Worm (Caenorhabditis elegans) whole organism, L1 larva: ENCODE data around the gene F22F4.9.

ENCODE experiments used
- C04F5.9 ChIP-seq: sonication (generic microtip); optimal IDR thresholded peaks from 2 replicates; lab custom pipeline; 2016; ENCODE audit warnings: missing genetic modification characterization, missing compliant biosample characterization
- C34B4.2 ChIP-seq: sonication (generic microtip); optimal IDR thresholded peaks from 2 replicates; lab custom pipeline; 2017; ENCODE audit warnings: mild to moderate bottlenecking, missing genetic modification characterization, missing compliant biosample characterization
- F16B12.6 ChIP-seq: fragments of 150-350 bp; optimal IDR thresholded peaks from 2 replicates; lab custom pipeline; 2014; ENCODE audit warnings: missing biosample characterization, missing genetic modification characterization
- alr-1 ChIP-seq: fragments of 200-800 bp; sonication (Bioruptor generic); optimal IDR thresholded peaks from 2 replicates; lab custom pipeline; 2018; ENCODE audit warnings: borderline replicate concordance, mild to moderate bottlenecking, missing genetic modification characterization, missing compliant biosample characterization
- ama-1 ChIP-seq: fragments of 150-350 bp; optimal IDR thresholded peaks from 2 replicates; lab custom pipeline; 2014
- ceh-63 ChIP-seq: fragments of 200-800 bp; sonication (Bioruptor generic); optimal IDR thresholded peaks from 2 replicates; lab custom pipeline; 2018; ENCODE audit warnings: mild to moderate bottlenecking, missing genetic modification characterization, missing compliant biosample characterization
- ceh-8 ChIP-seq: fragments of 200-800 bp; sonication (Bioruptor generic); optimal IDR thresholded peaks from 2 replicates; lab custom pipeline; 2018; ENCODE audit warnings: mild to moderate bottlenecking, missing genetic modification characterization, moderate library complexity, missing compliant biosample characterization
- ceh-88 ChIP-seq: fragments of 200-800 bp; sonication (Bioruptor generic); IDR thresholded peaks from 2 replicates; pipeline ENCODE4 v1.3.6; 2022; ENCODE audit warnings: missing genetic modification characterization, missing compliant biosample characterization
- ceh-90 ChIP-seq: sonication (generic microtip); optimal IDR thresholded peaks from 2 replicates; lab custom pipeline; 2016; ENCODE audit warnings: missing genetic modification characterization, missing compliant biosample characterization
- dpl-1 ChIP-seq, 3 experiments: fragments of 150-350 bp in 2 of 3; sonication (generic microtip) in 1 of 3; optimal IDR thresholded peaks; 2 replicates each; lab custom pipeline; 2014 to 2017; ENCODE audit warnings: missing biosample characterization in 3 of 3, missing genetic modification characterization in 3 of 3, missing genetic modification reagents in 3 of 3
- efl-1 ChIP-seq, 4 experiments: fragments of 150-350 bp; optimal IDR thresholded peaks in 3 of 4; peaks in 1 of 4; 1 replicate in 1 of 4; 2 replicates in 3 of 4; lab custom pipeline; 2014; ENCODE audit warnings: missing biosample characterization in 2 of 4, missing genetic modification characterization in 2 of 4, missing genetic modification reagents in 2 of 4
- efl-3 ChIP-seq: fragments of 200-800 bp; sonication (Bioruptor generic); optimal IDR thresholded peaks from 2 replicates; lab custom pipeline; 2018; ENCODE audit warnings: mild to moderate bottlenecking, missing genetic modification characterization, missing compliant biosample characterization
- egl-13 ChIP-seq: sonication (generic microtip); optimal IDR thresholded peaks from 2 replicates; lab custom pipeline; 2016; ENCODE audit warnings: missing genotype, missing genetic modification reagents, missing genetic modification characterization, missing compliant biosample characterization
- elt-2 ChIP-seq: sonication (generic microtip); optimal IDR thresholded peaks from 2 replicates; lab custom pipeline; 2016; ENCODE audit warnings: missing genetic modification characterization, mild to moderate bottlenecking, inconsistent platforms, missing compliant biosample characterization, missing genetic modification reagents
- elt-3 ChIP-seq, 6 experiments: fragments of 150-350 bp in 1 of 6; sonication (generic microtip); optimal IDR thresholded peaks; 2 replicates each; lab custom pipeline; 2017 to 2018; ENCODE audit warnings: missing biosample characterization in 6 of 6, missing genetic modification characterization in 6 of 6, inconsistent platforms in 1 of 6
- ets-5 ChIP-seq: fragments of 200-800 bp; sonication (Bioruptor generic); IDR thresholded peaks from 2 replicates; pipeline ENCODE4 v1.3.6; 2022; ENCODE audit warnings: missing genetic modification characterization, missing compliant biosample characterization
- fkh-10 ChIP-seq: sonication (generic microtip); optimal IDR thresholded peaks from 2 replicates; lab custom pipeline; 2017; ENCODE audit warnings: missing biosample characterization, missing genetic modification reagents, missing genetic modification characterization
- hlh-17 ChIP-seq: fragments of 200-800 bp; sonication (Bioruptor generic); optimal IDR thresholded peaks from 2 replicates; lab custom pipeline; 2018; ENCODE audit warnings: missing genetic modification characterization, mild to moderate bottlenecking, missing compliant biosample characterization, moderate library complexity, borderline replicate concordance
- isw-1 ChIP-seq: fragments of 200-800 bp; sonication (Bioruptor generic); IDR thresholded peaks from 2 replicates; pipeline ENCODE4 v1.3.6; 2022; ENCODE audit warnings: missing genetic modification characterization, missing compliant biosample characterization
- lin-13 ChIP-seq: fragments of 150-350 bp; optimal IDR thresholded peaks from 2 replicates; lab custom pipeline; 2014; ENCODE audit warnings: missing biosample characterization, missing genetic modification reagents, missing genetic modification characterization
- lin-14 ChIP-seq: fragments of 200-800 bp; sonication (Bioruptor generic); optimal IDR thresholded peaks from 2 replicates; lab custom pipeline; 2018; ENCODE audit warnings: mild to moderate bottlenecking, missing genetic modification characterization, moderate library complexity, missing compliant biosample characterization
- lin-15B ChIP-seq: fragments of 150-350 bp; sonication (generic microtip); optimal IDR thresholded peaks from 3 replicates; lab custom pipeline; 2014; ENCODE audit warnings: missing biosample characterization, missing genetic modification characterization
- lsy-2 ChIP-seq, 2 experiments: fragments of 150-350 bp; optimal IDR thresholded peaks; 2 replicates each; lab custom pipeline; 2014; ENCODE audit warnings: missing biosample characterization in 2 of 2, missing genetic modification characterization in 2 of 2
- mab-9 ChIP-seq: fragments of 200-800 bp; sonication (Bioruptor generic); IDR thresholded peaks from 2 replicates; pipeline ENCODE4 v1.3.6; 2022; ENCODE audit warnings: missing genetic modification reagents, missing genetic modification characterization, missing compliant biosample characterization
- mef-2 ChIP-seq: fragments of 150-350 bp; optimal IDR thresholded peaks from 2 replicates; lab custom pipeline; 2014; ENCODE audit warnings: missing biosample characterization, missing genetic modification characterization
- nhr-19 ChIP-seq: fragments of 200-800 bp; sonication (Bioruptor generic); conservative IDR thresholded peaks from 2 replicates; pipeline ENCODE4 v1.3.6; 2022; ENCODE audit warnings: missing genetic modification characterization, missing compliant biosample characterization
- nhr-237 ChIP-seq: fragments of 150-350 bp; optimal IDR thresholded peaks from 2 replicates; lab custom pipeline; 2014; ENCODE audit warnings: missing biosample characterization, missing genetic modification characterization
- nhr-71 ChIP-seq: sonication (generic microtip); optimal IDR thresholded peaks from 2 replicates; lab custom pipeline; 2016; ENCODE audit warnings: mild to moderate bottlenecking, missing genetic modification characterization, moderate library complexity, missing compliant biosample characterization
- nhr-76 ChIP-seq: sonication (generic microtip); optimal IDR thresholded peaks from 2 replicates; lab custom pipeline; 2017; ENCODE audit warnings: missing biosample characterization, missing genetic modification characterization
- nhr-84 ChIP-seq: sonication (generic microtip); optimal IDR thresholded peaks from 2 replicates; lab custom pipeline; 2017; ENCODE audit warnings: missing biosample characterization, missing genetic modification characterization
- nhr-85 ChIP-seq: sonication (generic microtip); peaks from one replicate; lab custom pipeline; 2016; ENCODE audit warnings: missing genetic modification characterization, inconsistent platforms, missing compliant biosample characterization
- pqm-1 ChIP-seq: sonication (generic microtip); optimal IDR thresholded peaks from 3 replicates; lab custom pipeline; 2017; ENCODE audit warnings: missing biosample characterization, missing genetic modification characterization
- rnt-1 ChIP-seq: sonication (generic microtip); optimal IDR thresholded peaks from 2 replicates; lab custom pipeline; 2016; ENCODE audit warnings: mild to moderate bottlenecking, missing genetic modification characterization, moderate library complexity, missing compliant biosample characterization
- skn-1 ChIP-seq: fragments of 150-350 bp; optimal IDR thresholded peaks from 2 replicates; lab custom pipeline; 2014; ENCODE audit warnings: missing biosample characterization, missing genetic modification characterization
- snu-23 ChIP-seq: sonication (generic microtip); optimal IDR thresholded peaks from 2 replicates; lab custom pipeline; 2016; ENCODE audit warnings: missing genetic modification characterization, missing compliant biosample characterization
- sptf-1 ChIP-seq: fragments of 150-350 bp; optimal IDR thresholded peaks from 2 replicates; lab custom pipeline; 2014; ENCODE audit warnings: missing biosample characterization, missing genetic modification characterization
- sup-37 ChIP-seq: fragments of 200-800 bp; sonication (Bioruptor generic); optimal IDR thresholded peaks from 2 replicates; lab custom pipeline; 2018; ENCODE audit warnings: mild to moderate bottlenecking, missing genetic modification characterization, missing compliant biosample characterization
- swsn-7 ChIP-seq: sonication (generic microtip); optimal IDR thresholded peaks from 2 replicates; lab custom pipeline; 2016; ENCODE audit warnings: missing genetic modification characterization, missing compliant biosample characterization
- tbx-2 ChIP-seq: sonication (generic microtip); optimal IDR thresholded peaks from 2 replicates; lab custom pipeline; 2016; ENCODE audit warnings: missing genetic modification characterization, missing compliant biosample characterization
- unc-130 ChIP-seq: fragments of 150-350 bp; optimal IDR thresholded peaks from 2 replicates; lab custom pipeline; 2017; ENCODE audit warnings: missing biosample characterization, missing genetic modification characterization, inconsistent platforms
- unc-30 ChIP-seq: sonication (generic microtip); optimal IDR thresholded peaks from 2 replicates; lab custom pipeline; 2017; ENCODE audit warnings: missing biosample characterization, missing genetic modification characterization
- unc-62 ChIP-seq: fragments of 150-350 bp; optimal IDR thresholded peaks from 2 replicates; lab custom pipeline; 2014; ENCODE audit warnings: missing biosample characterization, missing genetic modification reagents, missing genetic modification characterization
- xbp-1 ChIP-seq: sonication (generic microtip); optimal IDR thresholded peaks from 2 replicates; lab custom pipeline; 2016; ENCODE audit warnings: missing genetic modification characterization, missing compliant biosample characterization
- zag-1 ChIP-seq: fragments of 150-350 bp; optimal IDR thresholded peaks from 2 replicates; lab custom pipeline; 2014; ENCODE audit warnings: missing biosample characterization, missing genetic modification characterization

The F22F4.9 gene

DNA sequence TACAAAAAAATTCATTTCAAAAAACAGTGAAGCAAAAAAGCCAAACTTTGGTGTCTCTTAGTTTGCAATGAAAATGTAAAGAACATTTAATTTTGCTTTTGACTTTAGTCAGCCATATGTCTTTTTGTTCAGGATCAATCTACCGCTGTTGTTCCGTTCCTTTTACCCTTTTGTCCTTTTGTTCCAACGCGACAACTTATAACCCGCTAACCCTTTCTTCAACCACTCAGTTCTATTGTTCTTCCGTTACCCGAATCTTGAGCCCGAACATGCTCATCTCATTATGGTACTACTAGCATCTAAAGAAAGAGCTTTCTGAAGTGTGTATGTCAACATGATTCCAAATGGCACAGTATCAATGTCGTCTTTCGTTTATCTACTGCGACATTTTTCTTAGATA is 5.3 kb downstream of the F22F4.9 start:
- TF ChIP-seq nhr-85 (tag; lab: Kevin White, UChicago) (no peak), zag-1 (tag; lab: Kevin White, UChicago) (no peak), nhr-71 (no peak), mab-9 (GFP tag; lab: Robert Waterston, UW) (no peak)

- TF ChIP-seq hlh-17 (GFP tag; lab: Kevin White, UChicago) (no peak), snu-23 (GFP tag; lab: Kevin White, UChicago) (no peak), mab-9 (GFP tag; lab: Robert Waterston, UW) (no peak), C34B4.2 (tag; lab: Kevin White, UChicago) (no peak), mef-2 (no peak), tbx-2 (no peak), efl-1 (optimal IDR thresholded peaks at IDR 0.05; lab: Kevin White, UChicago) (no peak), efl-1 (GFP tag; optimal IDR thresholded peaks at IDR 0.05 in 1 of 2; lab: Kevin White, UChicago) (peak in 1 of 2 experiments; percentile 33)
These were observed 6.5 kb downstream of the F22F4.9 start, which contains the start of gene F22F4.5 for ce11 chrX:5992770-5993169. F22F4.5 (minus strand) TSS chrX:5992870.

DNA sequence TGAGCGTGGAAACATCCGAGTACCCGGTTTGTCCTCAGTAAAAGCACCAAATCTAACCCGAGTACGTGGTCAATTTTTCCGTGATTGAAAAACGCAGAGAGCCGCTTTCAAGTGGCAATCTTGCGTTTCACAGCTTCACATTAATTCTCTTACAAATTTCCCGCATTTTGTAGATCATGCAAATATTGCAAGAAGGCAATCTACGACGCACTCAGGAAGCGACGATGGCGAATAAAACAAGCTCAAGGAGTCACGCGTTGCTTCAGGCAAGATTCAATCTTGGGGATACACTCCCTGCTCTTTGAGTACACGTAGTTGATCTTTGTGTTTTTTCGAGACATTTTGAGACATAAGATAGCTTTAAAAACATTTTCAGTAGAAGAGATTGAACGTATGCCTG is 11.4 kb downstream of the F22F4.9 start:
- TF ChIP-seq lin-14 (GFP tag; lab: Kevin White, UChicago) (peak; percentile 53), C04F5.9 (no peak), dpl-1 (GFP tag; optimal IDR thresholded peaks at IDR 0.05; lab: Kevin White, UChicago) (no peak), egl-13 (tag; lab: Kevin White, UChicago) (no peak), fkh-10 (GFP tag; lab: Kevin White, UChicago) (peak; percentile 4), sup-37 (no peak)

DNA sequence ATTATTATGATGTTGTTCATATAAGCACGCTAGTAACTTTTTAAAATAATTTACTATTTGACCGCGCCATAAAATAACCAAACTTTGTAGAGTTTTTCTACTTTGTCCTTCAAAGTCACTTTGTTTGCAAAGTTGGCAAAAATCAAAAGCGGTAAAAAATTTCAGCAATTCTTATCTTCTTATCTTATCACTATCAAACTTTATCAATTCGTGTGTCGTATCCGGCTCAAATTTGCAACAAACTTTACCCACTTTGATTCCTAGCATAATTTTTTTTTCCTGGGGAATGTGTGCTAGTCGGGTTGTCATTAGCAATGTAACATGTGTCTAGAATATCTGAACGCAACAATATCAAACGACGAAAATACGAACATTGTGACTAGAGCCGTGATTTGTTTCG is 13.6 kb downstream of the F22F4.9 start:
- peak; percentile 72 for TF ChIP-seq elt-2 (tag; lab: Kevin White, UChicago)
- TF ChIP-seq efl-1 (optimal IDR thresholded peaks at IDR 0.05; lab: Kevin White, UChicago) = no peak
- peak in 1 of 2 experiments; percentile 17 for TF ChIP-seq efl-1 (GFP tag; optimal IDR thresholded peaks at IDR 0.05 in 1 of 2; lab: Kevin White, UChicago)
- no peak for TF ChIP-seq unc-62 (GFP tag; lab: Kevin White, UChicago)

- TF ChIP-seq elt-3 (tag; optimal IDR thresholded peaks at IDR 0.05; lab: Kevin White, UChicago) (peak in 3 of 6 experiments; percentile 14 to 89 (median 20)), unc-30 (tag; lab: Kevin White, UChicago) (no peak), ceh-90 (tag; lab: Kevin White, UChicago) (no peak), pqm-1 (no peak), nhr-76 (tag; lab: Kevin White, UChicago) (no peak), rnt-1 (peak; percentile 85), mef-2 (peak; percentile 54), ceh-63 (GFP tag; lab: Kevin White, UChicago) (no peak), ceh-88 (GFP tag; lab: Robert Waterston, UW) (no peak), alr-1 (no peak), C34B4.2 (tag; lab: Kevin White, UChicago) (no peak), swsn-7 (tag; lab: Kevin White, UChicago) (peak; percentile 88), unc-62 (GFP tag; lab: Kevin White, UChicago) (no peak), ets-5 (GFP tag; lab: Robert Waterston, UW) (no peak), nhr-237 (peak; percentile 35), unc-130 (tag; lab: Kevin White, UChicago) (peak; percentile 64), efl-3 (GFP tag; lab: Kevin White, UChicago) (no peak), isw-1 (GFP tag; lab: Robert Waterston, UW) (peak; percentile 55; the same call in 1 of the 2 replicates), ceh-8 (GFP tag; lab: Kevin White, UChicago) (peak; percentile 69), F16B12.6 (tag; lab: Kevin White, UChicago) (peak; percentile 29), skn-1 (tag; lab: Kevin White, UChicago) (peak; percentile 87), nhr-19 (GFP tag; lab: Robert Waterston, UW) (peak; percentile 80), ama-1 (lab: Kevin White, UChicago) (peak; percentile 2), sptf-1 (tag; lab: Kevin White, UChicago) (no peak), nhr-71 (peak; percentile 94), lin-15B (tag; lab: Kevin White, UChicago) (peak; percentile 80), lsy-2 (tag; optimal IDR thresholded peaks at IDR 0.05; lab: Kevin White, UChicago) (peak; percentile 77 to 94), xbp-1 (tag; lab: Kevin White, UChicago) (peak; percentile 92), dpl-1 (GFP tag; optimal IDR thresholded peaks at IDR 0.05; lab: Kevin White, UChicago) (peak; percentile 89 to 93 (median 90)), nhr-84 (tag; lab: Kevin White, UChicago) (no peak), lin-13 (GFP tag; lab: Kevin White, UChicago) (peak; percentile 85)
These were observed 14.7 kb downstream of the F22F4.9 start, which contains the start of gene klp-13 for ce11 chrX:5984581-5985039. klp-13 (plus strand) TSS chrX:5984989.
